Fruit fly (Drosophila melanogaster) whole organism, embryonic: ENCODE results near the gene Ctns.

Experiments used
- Antp ChIP-seq: fragments of 200-800 bp; sonication (Bioruptor generic); optimal IDR thresholded peaks from 3 replicates; lab custom pipeline; 2016; ENCODE audit warnings: missing biosample characterization, missing genetic modification characterization
- Asciz ChIP-seq: fragments of 200-800 bp; sonication (Bioruptor generic); optimal IDR thresholded peaks from 2 replicates; lab custom pipeline; 2017; ENCODE audit warnings: missing biosample characterization, mild to moderate bottlenecking, missing genetic modification characterization, missing genetic modification reagents
- Atf-2 ChIP-seq: fragments of 200-800 bp; sonication (Bioruptor generic); optimal IDR thresholded peaks from 2 replicates; lab custom pipeline; 2016; ENCODE audit warnings: missing biosample characterization, missing genetic modification characterization
- CG10654 ChIP-seq: fragments of 200-800 bp; sonication (Bioruptor generic); optimal IDR thresholded peaks from 2 replicates; lab custom pipeline; 2016; ENCODE audit warnings: missing biosample characterization, missing genetic modification characterization
- CG11093 ChIP-seq: fragments of 200-800 bp; sonication (Bioruptor generic); IDR thresholded peaks from 3 replicates; pipeline ENCODE4 v1.3.6; 2022; ENCODE audit warnings: missing biosample characterization, missing genetic modification characterization
- CG11398 ChIP-seq: fragments of 200-800 bp; sonication (Bioruptor generic); optimal IDR thresholded peaks from 2 replicates; lab custom pipeline; 2016; ENCODE audit warnings: missing biosample characterization, missing genetic modification characterization
- CG11456 ChIP-seq: fragments of 200-800 bp; sonication (Bioruptor generic); IDR thresholded peaks from 3 replicates; pipeline ENCODE4 v1.3.6; 2022; ENCODE audit warnings: missing biosample characterization, missing genetic modification characterization
- CG11723 ChIP-seq: fragments of 200-800 bp; sonication (Bioruptor generic); optimal IDR thresholded peaks from 2 replicates; lab custom pipeline; 2017; ENCODE audit warnings: missing biosample characterization, mild to moderate bottlenecking, missing genetic modification characterization
- CG12219 ChIP-seq: fragments of 200-800 bp; sonication (Bioruptor generic); optimal IDR thresholded peaks from 3 replicates; lab custom pipeline; 2018; ENCODE audit warnings: missing biosample characterization, mild to moderate bottlenecking, missing genetic modification characterization
- CG14014 ChIP-seq: fragments of 200-800 bp; sonication (Bioruptor generic); IDR thresholded peaks from 2 replicates; pipeline ENCODE4 v1.3.6; 2022; ENCODE audit warnings: missing biosample characterization, missing genetic modification characterization
- CG3407 ChIP-seq: fragments of 200-800 bp; sonication (Bioruptor generic); optimal IDR thresholded peaks from 2 replicates; lab custom pipeline; 2018; ENCODE audit warnings: missing biosample characterization, mild to moderate bottlenecking, missing genetic modification characterization
- CG5180 ChIP-seq: fragments of 200-800 bp; sonication (Bioruptor generic); optimal IDR thresholded peaks from 3 replicates; lab custom pipeline; 2017; ENCODE audit warnings: missing biosample characterization, missing genetic modification characterization, mild to moderate bottlenecking, moderate library complexity, missing genetic modification reagents
- CG7963 ChIP-seq: fragments of 200-800 bp; sonication (Bioruptor generic); IDR thresholded peaks from 3 replicates; pipeline ENCODE4 v1.3.6; 2022; ENCODE audit warnings: missing biosample characterization, missing genetic modification characterization; ENCODE audit not compliant: partially characterized antibody
- CG8089 ChIP-seq: fragments of 200-800 bp; sonication (Bioruptor generic); optimal IDR thresholded peaks from 3 replicates; lab custom pipeline; 2016; ENCODE audit warnings: missing biosample characterization, missing genetic modification characterization
- CG9932 ChIP-seq: fragments of 200-800 bp; sonication (Bioruptor generic); IDR thresholded peaks from 2 replicates; pipeline ENCODE4 v1.3.6; 2022; ENCODE audit warnings: missing biosample characterization, missing genetic modification characterization
- Dip2 ChIP-seq: fragments of 200-800 bp; sonication (Bioruptor generic); IDR thresholded peaks from 2 replicates; pipeline ENCODE4 v1.3.6; 2022; ENCODE audit warnings: missing biosample characterization, missing genetic modification characterization
- E2f1 ChIP-seq: fragments of 200-800 bp; sonication (Bioruptor generic); IDR thresholded peaks from 2 replicates; pipeline ENCODE4 v1.3.6; 2022; ENCODE audit warnings: missing biosample characterization, missing genetic modification characterization
- E2f2 ChIP-seq: fragments of 200-800 bp; sonication (Bioruptor generic); IDR thresholded peaks from 2 replicates; pipeline ENCODE4 v1.3.6; 2022; ENCODE audit warnings: missing biosample characterization, missing genetic modification characterization
- Elba2 ChIP-seq: fragments of 200-800 bp; sonication (Bioruptor generic); optimal IDR thresholded peaks from 3 replicates; lab custom pipeline; 2016; ENCODE audit warnings: missing biosample characterization, missing genetic modification characterization
- H15 ChIP-seq: fragments of 200-800 bp; sonication (Bioruptor generic); IDR thresholded peaks from 3 replicates; pipeline ENCODE4 v1.3.6; 2022; ENCODE audit warnings: missing biosample characterization, missing genetic modification characterization
- HLH54F ChIP-seq: fragments of 200-800 bp; sonication (Bioruptor generic); optimal IDR thresholded peaks from 3 replicates; lab custom pipeline; 2016; ENCODE audit warnings: missing biosample characterization, missing genetic modification characterization
- Hand ChIP-seq: fragments of 200-800 bp; sonication (Bioruptor generic); optimal IDR thresholded peaks from 2 replicates; lab custom pipeline; 2017; ENCODE audit warnings: mild to moderate bottlenecking, missing biosample characterization, missing genetic modification reagents, missing genetic modification characterization
- Hey ChIP-seq: fragments of 200-800 bp; sonication (Bioruptor generic); optimal IDR thresholded peaks from 3 replicates; lab custom pipeline; 2018; ENCODE audit warnings: missing biosample characterization, mild to moderate bottlenecking, missing genetic modification characterization
- Med ChIP-seq: fragments of 200-800 bp; sonication (Bioruptor generic); peaks from one replicate; lab custom pipeline; 2016; ENCODE audit warnings: missing biosample characterization, missing genetic modification characterization, mild to moderate bottlenecking, inconsistent platforms, moderate library complexity
- Scr ChIP-seq: fragments of 200-800 bp; sonication (Bioruptor generic); IDR thresholded peaks from 2 replicates; pipeline ENCODE4 v1.3.6; 2022; ENCODE audit warnings: missing biosample characterization, missing genetic modification characterization; ENCODE audit not compliant: partially characterized antibody
- Taf1 ChIP-seq: fragments of 200-800 bp; sonication (Bioruptor generic); IDR thresholded peaks from 2 replicates; pipeline ENCODE4 v1.3.6; 2022; ENCODE audit warnings: missing biosample characterization, missing genetic modification characterization
- az2 ChIP-seq: fragments of 200-800 bp; sonication (Bioruptor generic); optimal IDR thresholded peaks from 3 replicates; lab custom pipeline; 2016; ENCODE audit warnings: missing biosample characterization, missing genetic modification characterization
- bigmax ChIP-seq: fragments of 200-800 bp; sonication (Bioruptor generic); optimal IDR thresholded peaks from 2 replicates; lab custom pipeline; 2018; ENCODE audit warnings: missing biosample characterization, mild to moderate bottlenecking, missing genetic modification characterization
- crp ChIP-seq, 2 experiments: fragments of 200-800 bp; sonication (Bioruptor generic); optimal IDR thresholded peaks; 2 replicates in 1 of 2; 3 replicates in 1 of 2; lab custom pipeline; 2017; ENCODE audit warnings: missing biosample characterization in 2 of 2, missing genetic modification characterization in 2 of 2, mild to moderate bottlenecking in 1 of 2, moderate library complexity in 1 of 2
- gem ChIP-seq: fragments of 200-800 bp; sonication (Bioruptor generic); optimal IDR thresholded peaks from 2 replicates; lab custom pipeline; 2019; ENCODE audit warnings: missing biosample characterization, mild to moderate bottlenecking, missing genetic modification characterization, moderate library complexity
- insv ChIP-seq, 2 experiments: fragments of 200-800 bp; sonication (Bioruptor generic); optimal IDR thresholded peaks; 3 replicates each; lab custom pipeline; 2016 to 2018; ENCODE audit warnings: missing biosample characterization in 2 of 2, missing genetic modification characterization in 2 of 2
- jing ChIP-seq: fragments of 200-800 bp; sonication (Bioruptor generic); optimal IDR thresholded peaks from 2 replicates; lab custom pipeline; 2018; ENCODE audit warnings: missing biosample characterization, mild to moderate bottlenecking, missing genetic modification characterization
- ken ChIP-seq: fragments of 200-800 bp; sonication (Bioruptor generic); IDR thresholded peaks from 3 replicates; pipeline ENCODE4 v1.3.6; 2022; ENCODE audit warnings: missing biosample characterization, missing genetic modification characterization
- klu ChIP-seq: fragments of 200-800 bp; sonication (Bioruptor generic); IDR thresholded peaks from 2 replicates; pipeline ENCODE4 v1.3.6; 2022; ENCODE audit warnings: missing biosample characterization, missing genetic modification characterization
- lola ChIP-seq, 3 experiments: fragments of >200 bp in 2 of 3; fragments of 200-800 bp in 1 of 3; sonication (Bioruptor generic) in 1 of 3; optimal IDR thresholded peaks; 2 replicates each; lab custom pipeline; 2017 to 2019; ENCODE audit warnings: missing biosample characterization in 3 of 3, missing genetic modification characterization in 3 of 3, mild to moderate bottlenecking in 1 of 3, moderate library complexity in 1 of 3
- org-1 ChIP-seq: fragments of 200-800 bp; sonication (Bioruptor generic); optimal IDR thresholded peaks from 2 replicates; lab custom pipeline; 2017; ENCODE audit warnings: missing biosample characterization, missing genetic modification characterization
- otp ChIP-seq: fragments of 200-800 bp; sonication (Bioruptor generic); IDR thresholded peaks from 3 replicates; pipeline ENCODE4, ENCODE4 v1.3.6; 2022; ENCODE audit warnings: missing biosample characterization, missing genetic modification characterization
- pan ChIP-seq, 4 experiments: fragments of >200 bp in 3 of 4; fragments of 200-800 bp in 1 of 4; sonication (Bioruptor generic) in 1 of 4; optimal IDR thresholded peaks in 3 of 4; IDR thresholded peaks in 1 of 4; 2 replicates each; pipeline versions ENCODE4 v1.3.6 to Lab custom; 2017 to 2022; ENCODE audit warnings: missing biosample characterization in 2 of 4, missing genetic modification characterization in 2 of 4, mixed read lengths in 1 of 4
- peb ChIP-seq: fragments of 200-800 bp; sonication (Bioruptor generic); IDR thresholded peaks from 2 replicates; pipeline ENCODE4 v1.3.6; 2022; ENCODE audit warnings: missing biosample characterization, missing genetic modification characterization
- pnt ChIP-seq: fragments of 200-800 bp; sonication (Bioruptor generic); optimal IDR thresholded peaks from 3 replicates; lab custom pipeline; 2016; ENCODE audit warnings: missing biosample characterization, missing genetic modification characterization
- repo ChIP-seq: fragments of 200-800 bp; sonication (Bioruptor generic); optimal IDR thresholded peaks from 2 replicates; lab custom pipeline; 2016; ENCODE audit warnings: missing biosample characterization, missing genetic modification characterization
- sc ChIP-seq, 3 experiments: fragments of >200 bp in 2 of 3; fragments of 200-800 bp in 1 of 3; sonication (Bioruptor generic) in 1 of 3; optimal IDR thresholded peaks; 2 replicates in 2 of 3; 3 replicates in 1 of 3; lab custom pipeline; 2017; ENCODE audit warnings: mild to moderate bottlenecking in 1 of 3, missing biosample characterization in 1 of 3, missing genetic modification characterization in 1 of 3, missing genetic modification reagents in 1 of 3
- shn ChIP-seq: fragments of 200-800 bp; sonication (Bioruptor generic); optimal IDR thresholded peaks from 3 replicates; lab custom pipeline; 2016; ENCODE audit warnings: missing biosample characterization, missing genetic modification characterization
- slbo ChIP-seq: fragments of 200-800 bp; sonication (Bioruptor generic); IDR thresholded peaks from 2 replicates; pipeline ENCODE4 v1.3.6; 2022; ENCODE audit warnings: missing biosample characterization, missing genetic modification characterization
- ssp ChIP-seq: fragments of 200-800 bp; sonication (Bioruptor generic); IDR thresholded peaks from 2 replicates; pipeline ENCODE4 v1.3.6; 2022; ENCODE audit warnings: missing biosample characterization, missing genetic modification characterization
- trem ChIP-seq: fragments of 200-800 bp; optimal IDR thresholded peaks from 3 replicates; lab custom pipeline; 2019; ENCODE audit warnings: missing biosample characterization, mild to moderate bottlenecking, missing genetic modification characterization, moderate library complexity
- ttk ChIP-seq: fragments of 200-800 bp; sonication (Bioruptor generic); IDR thresholded peaks from 2 replicates; pipeline ENCODE4 v2.1.2; 2022; ENCODE audit warnings: missing biosample characterization, missing genetic modification characterization
- tx ChIP-seq: fragments of 200-800 bp; sonication (Bioruptor generic); optimal IDR thresholded peaks from 2 replicates; lab custom pipeline; 2016; ENCODE audit warnings: missing biosample characterization, missing genetic modification characterization
- usp ChIP-seq: fragments of >200 bp; optimal IDR thresholded peaks from 2 replicates; lab custom pipeline; 2017; ENCODE audit warnings: missing biosample characterization, missing genetic modification characterization
- zfh1 ChIP-seq: fragments of 200-800 bp; sonication (Bioruptor generic); IDR thresholded peaks from 3 replicates; pipeline ENCODE4 v1.3.6; 2022; ENCODE audit warnings: missing biosample characterization, missing genetic modification characterization

The Ctns gene

DNA sequence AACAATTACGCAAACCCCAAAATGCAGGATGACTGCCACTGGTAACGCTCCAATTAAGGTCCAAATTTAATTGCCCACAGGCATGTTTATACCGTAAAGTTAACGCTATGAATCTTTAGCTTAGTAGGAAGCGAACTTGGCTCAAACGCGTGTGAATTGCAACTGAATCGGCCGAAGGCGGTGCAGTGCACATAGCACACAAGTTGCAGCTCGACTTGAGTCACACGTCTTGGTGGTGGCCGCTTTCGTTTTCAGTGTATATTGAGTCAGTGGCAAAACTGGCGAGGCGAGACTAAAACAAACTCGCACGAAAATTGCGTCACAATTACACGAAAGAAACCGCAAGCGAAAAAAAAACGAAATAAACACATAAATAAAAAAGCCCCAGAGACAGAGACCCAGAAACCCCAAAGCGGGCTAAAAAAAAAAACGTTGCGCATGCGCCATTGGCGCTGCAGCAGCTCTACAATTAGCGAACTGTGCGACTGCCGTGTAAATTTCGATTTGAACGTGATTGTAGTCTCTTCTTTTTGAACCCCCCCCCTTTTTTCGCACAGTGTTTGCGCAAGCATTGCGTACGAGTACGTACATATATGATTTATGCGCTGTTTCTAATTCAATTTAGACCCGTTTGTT lies 49.2 kb downstream of the Ctns start (continued):
- TF ChIP-seq az2 (no peak), peb (GFP tag; lab: Robert Waterston, UW) (no peak), org-1 (no peak), ssp (GFP tag; lab: Robert Waterston, UW) (no peak), CG11456 (GFP tag; lab: Robert Waterston, UW) (0 out of 3 replicates have a peak, but pooled peaks have one; percentile 41), Scr (GFP tag; lab: Robert Waterston, UW) (no peak), Antp (no peak), ken (GFP tag; lab: Robert Waterston, UW) (no peak), zfh1 (no peak), pan (optimal IDR thresholded peaks at IDR 0.05; lab: Kevin White, UChicago) (no peak), pan (GFP tag; optimal IDR thresholded peaks at IDR 0.05 in 1 of 2, IDR thresholded peaks at IDR 0.05 in 1 of 2) (peak in 1 of 2 experiments; percentile 5), CG14014 (GFP tag; lab: Robert Waterston, UW) (peak; percentile 41; the same call in 1 of the 2 replicates), Hand (GFP tag; lab: Kevin White, UChicago) (no peak), otp (GFP tag; lab: Robert Waterston, UW) (no peak), gem (tag; lab: Kevin White, UChicago) (no peak), CG7963 (GFP tag; lab: Robert Waterston, UW) (no peak), CG11093 (GFP tag; lab: Robert Waterston, UW) (no peak), Elba2 (GFP tag; lab: Kevin White, UChicago) (no peak), CG10654 (no peak), jing (no peak), CG8089 (GFP tag; lab: Kevin White, UChicago) (no peak), Taf1 (GFP tag; lab: Robert Waterston, UW) (no peak), CG5180 (peak; percentile 90), CG11723 (GFP tag; lab: Kevin White, UChicago) (no peak), repo (GFP tag; lab: Kevin White, UChicago) (no peak), lola (GFP tag; optimal IDR thresholded peaks at IDR 0.05; lab: Kevin White, UChicago) (no peak), trem (no peak), slbo (GFP tag; lab: Robert Waterston, UW) (peak; percentile 61), sc (optimal IDR thresholded peaks at IDR 0.05; lab: Kevin White, UChicago) (no peak), sc (GFP tag; optimal IDR thresholded peaks at IDR 0.05; lab: Kevin White, UChicago) (no peak), H15 (0 out of 3 replicates have a peak, but pooled peaks have one; percentile 7), HLH54F (GFP tag; lab: Kevin White, UChicago) (no peak), pnt (GFP tag; lab: Kevin White, UChicago) (no peak), CG9932 (GFP tag; lab: Robert Waterston, UW) (peak; percentile 47), crp (GFP tag; optimal IDR thresholded peaks at IDR 0.05; lab: Kevin White, UChicago) (no peak), E2f1 (GFP tag; lab: Robert Waterston, UW) (no peak), shn (GFP tag; lab: Kevin White, UChicago) (no peak), usp (GFP tag; lab: Kevin White, UChicago) (no peak), Med (GFP tag; lab: Kevin White, UChicago) (peak; percentile 41), klu (GFP tag; lab: Robert Waterston, UW) (no peak), CG11398 (no peak), Dip2 (GFP tag; lab: Robert Waterston, UW) (no peak), CG12219 (no peak), Atf-2 (GFP tag; lab: Kevin White, UChicago) (no peak), tx (GFP tag; lab: Kevin White, UChicago) (no peak), CG3407 (GFP tag; lab: Kevin White, UChicago) (no peak), insv (GFP tag; optimal IDR thresholded peaks at IDR 0.05; lab: Kevin White, UChicago) (no peak), Asciz (GFP tag; lab: Kevin White, UChicago) (no peak), Hey (tag; lab: Kevin White, UChicago) (no peak), E2f2 (no peak), bigmax (GFP tag; lab: Kevin White, UChicago) (no peak), ttk (GFP tag; lab: Robert Waterston, UW) (no peak)
